Worm (Caenorhabditis elegans) whole organism, L2 larva: ENCODE results near the gene fbxb-6.

Experiments
- C34F6.9 ChIP-seq: fragments of 150-350 bp; optimal IDR thresholded peaks from 2 replicates; lab custom pipeline; 2014; ENCODE audit warnings: missing biosample characterization, missing genetic modification characterization
- F13H6.1 ChIP-seq: sonication (generic microtip); optimal IDR thresholded peaks from 2 replicates; lab custom pipeline; 2016; ENCODE audit warnings: missing genetic modification characterization, missing compliant biosample characterization
- R02D3.7 ChIP-seq: fragments of 150-350 bp; optimal IDR thresholded peaks from 2 replicates; lab custom pipeline; 2014; ENCODE audit warnings: missing biosample characterization, missing genetic modification characterization
- Y55F3AM.14 ChIP-seq: fragments of 200-800 bp; sonication (Bioruptor generic); optimal IDR thresholded peaks from 2 replicates; lab custom pipeline; 2018; ENCODE audit warnings: mild to moderate bottlenecking, missing genetic modification characterization, missing compliant biosample characterization
- ZK546.5 ChIP-seq: sonication (generic microtip); optimal IDR thresholded peaks from 2 replicates; lab custom pipeline; 2017; ENCODE audit warnings: missing biosample characterization, missing genetic modification characterization
- alr-1 ChIP-seq: fragments of 150-350 bp; optimal IDR thresholded peaks from 2 replicates; lab custom pipeline; 2014; ENCODE audit warnings: missing biosample characterization, missing genetic modification characterization
- blmp-1 ChIP-seq: sonication (generic microtip); optimal IDR thresholded peaks from 2 replicates; lab custom pipeline; 2017; ENCODE audit warnings: missing genetic modification characterization, mild to moderate bottlenecking, missing compliant biosample characterization, antibody characterized with exemption, moderate library complexity; ENCODE audit not compliant: insufficient read depth
- dmd-4 ChIP-seq: sonication (generic microtip); optimal IDR thresholded peaks from 2 replicates; lab custom pipeline; 2017; ENCODE audit warnings: missing biosample characterization, missing genetic modification characterization
- elt-1 ChIP-seq: fragments of 150-350 bp; optimal IDR thresholded peaks from 2 replicates; lab custom pipeline; 2014; ENCODE audit warnings: missing biosample characterization, missing genetic modification characterization
- elt-3 ChIP-seq: sonication (generic microtip); optimal IDR thresholded peaks from 2 replicates; lab custom pipeline; 2017; ENCODE audit warnings: missing biosample characterization, missing genetic modification characterization
- fos-1 ChIP-seq: fragments of 150-350 bp; optimal IDR thresholded peaks from 2 replicates; lab custom pipeline; 2014; ENCODE audit warnings: missing biosample characterization, missing genetic modification characterization
- gmeb-1 ChIP-seq: fragments of 150-350 bp; optimal IDR thresholded peaks from 2 replicates; lab custom pipeline; 2014; ENCODE audit warnings: missing biosample characterization, missing genetic modification characterization
- lin-11 ChIP-seq: fragments of 150-350 bp; sonication (generic microtip); optimal IDR thresholded peaks from 2 replicates; lab custom pipeline; 2014; ENCODE audit warnings: missing biosample characterization, missing genetic modification characterization, inconsistent platforms, mixed read lengths
- lsy-2 ChIP-seq, 2 experiments: fragments of 150-350 bp in 1 of 2; sonication (generic microtip) in 1 of 2; optimal IDR thresholded peaks; 2 replicates each; lab custom pipeline; 2014 to 2017; ENCODE audit warnings: missing biosample characterization in 2 of 2, missing genetic modification characterization in 2 of 2
- mab-5 ChIP-seq: fragments of 150-350 bp; optimal IDR thresholded peaks from 2 replicates; lab custom pipeline; 2014; ENCODE audit warnings: missing biosample characterization, missing genetic modification characterization
- mbf-1 ChIP-seq: sonication (generic microtip); optimal IDR thresholded peaks from 2 replicates; lab custom pipeline; 2017; ENCODE audit warnings: missing biosample characterization, missing genetic modification characterization
- mdl-1 ChIP-seq, 2 experiments: fragments of 150-350 bp in 1 of 2; sonication (generic microtip) in 1 of 2; optimal IDR thresholded peaks; 2 replicates each; lab custom pipeline; 2017; ENCODE audit warnings: missing biosample characterization in 2 of 2, missing genetic modification characterization in 2 of 2
- nhr-10 ChIP-seq: sonication (generic microtip); optimal IDR thresholded peaks from 2 replicates; lab custom pipeline; 2017; ENCODE audit warnings: missing biosample characterization, missing genetic modification characterization
- nhr-11 ChIP-seq: fragments of 150-350 bp; optimal IDR thresholded peaks from 2 replicates; lab custom pipeline; 2014; ENCODE audit warnings: missing biosample characterization, missing genetic modification characterization
- nhr-12 ChIP-seq: fragments of 150-350 bp; optimal IDR thresholded peaks from 2 replicates; lab custom pipeline; 2014; ENCODE audit warnings: missing biosample characterization, missing genetic modification characterization
- nhr-129 ChIP-seq: fragments of 150-350 bp; optimal IDR thresholded peaks from 2 replicates; lab custom pipeline; 2014; ENCODE audit warnings: missing biosample characterization, missing genetic modification characterization
- nhr-21 ChIP-seq: fragments of 150-350 bp; optimal IDR thresholded peaks from 2 replicates; lab custom pipeline; 2014; ENCODE audit warnings: missing biosample characterization, missing genetic modification characterization
- nhr-23 ChIP-seq: fragments of 150-350 bp; optimal IDR thresholded peaks from 2 replicates; lab custom pipeline; 2014; ENCODE audit warnings: missing biosample characterization, missing genetic modification reagents, missing genetic modification characterization
- nhr-237 ChIP-seq: fragments of 150-350 bp; optimal IDR thresholded peaks from 2 replicates; lab custom pipeline; 2014; ENCODE audit warnings: missing biosample characterization, missing genetic modification characterization
- nhr-6 ChIP-seq: fragments of 150-350 bp; optimal IDR thresholded peaks from 2 replicates; lab custom pipeline; 2014; ENCODE audit warnings: missing biosample characterization, missing genetic modification characterization
- nhr-77 ChIP-seq: fragments of 150-350 bp; optimal IDR thresholded peaks from 2 replicates; lab custom pipeline; 2014; ENCODE audit warnings: missing biosample characterization, missing genetic modification characterization
- peb-1 ChIP-seq: fragments of 150-350 bp; optimal IDR thresholded peaks from 2 replicates; lab custom pipeline; 2014; ENCODE audit warnings: missing biosample characterization, missing genetic modification characterization
- sem-4 ChIP-seq: fragments of 150-350 bp; optimal IDR thresholded peaks from 2 replicates; lab custom pipeline; 2014; ENCODE audit warnings: missing biosample characterization, missing genetic modification reagents, missing genetic modification characterization
- sma-9 ChIP-seq, 2 experiments: fragments of 150-350 bp in 1 of 2; sonication (generic microtip) in 1 of 2; optimal IDR thresholded peaks; 2 replicates each; lab custom pipeline; 2014 to 2016; ENCODE audit warnings: missing genetic modification characterization in 2 of 2, mild to moderate bottlenecking in 1 of 2, missing biosample characterization in 1 of 2, missing compliant biosample characterization in 1 of 2, missing genetic modification reagents in 1 of 2, moderate library complexity in 1 of 2
- snpc-4 ChIP-seq: fragments of 150-350 bp; optimal IDR thresholded peaks from 2 replicates; lab custom pipeline; 2014; ENCODE audit warnings: missing biosample characterization, missing genetic modification characterization
- unc-62 ChIP-seq: fragments of 150-350 bp; optimal IDR thresholded peaks from 2 replicates; lab custom pipeline; 2014; ENCODE audit warnings: missing biosample characterization, missing genetic modification reagents, missing genetic modification characterization
- zag-1 ChIP-seq: fragments of 150-350 bp; optimal IDR thresholded peaks from 2 replicates; lab custom pipeline; 2014; ENCODE audit warnings: missing biosample characterization, missing genetic modification characterization
- ztf-1 ChIP-seq: fragments of 200-800 bp; sonication (Bioruptor generic); conservative IDR thresholded peaks from 2 replicates; pipeline ENCODE4 v1.3.6; 2022; ENCODE audit warnings: missing genetic modification characterization, missing compliant biosample characterization
- ztf-11 ChIP-seq: sonication (generic microtip); optimal IDR thresholded peaks from 2 replicates; lab custom pipeline; 2017; ENCODE audit warnings: missing biosample characterization, missing genetic modification characterization
- ztf-4 ChIP-seq: fragments of 150-350 bp; optimal IDR thresholded peaks from 2 replicates; lab custom pipeline; 2014; ENCODE audit warnings: missing biosample characterization, missing genetic modification characterization

Gene fbxb-6

ce11 chrII:2081257-2081656, 16.7 kb downstream of the fbxb-6 start, which contains the start of gene T16A1.4:
TSS of gene T16A1.4 (plus strand) at chrII:2081557.
- TF ChIP-seq alr-1 (no peak), F13H6.1 (no peak), peb-1 (no peak), C34F6.9 (tag; lab: Kevin White, UChicago) (no peak), nhr-12 (no peak), fos-1 (tag; lab: Kevin White, UChicago) (no peak), ztf-4 (tag; lab: Kevin White, UChicago) (no peak), nhr-11 (tag; lab: Kevin White, UChicago) (no peak), nhr-6 (tag; lab: Kevin White, UChicago) (no peak), lin-11 (no peak), nhr-77 (tag; lab: Kevin White, UChicago) (no peak), mab-5 (no peak), ztf-11 (tag; lab: Kevin White, UChicago) (no peak), mdl-1 (tag; optimal IDR thresholded peaks at IDR 0.05; lab: Kevin White, UChicago) (no peak), ztf-1 (GFP tag; lab: Robert Waterston, UW) (no peak), lsy-2 (tag; optimal IDR thresholded peaks at IDR 0.05; lab: Kevin White, UChicago) (no peak), zag-1 (tag; lab: Kevin White, UChicago) (no peak), Y55F3AM.14 (no peak), dmd-4 (no peak), sem-4 (tag; lab: Kevin White, UChicago) (no peak)

- TF ChIP-seq ZK546.5 (no peak), mbf-1 (tag; lab: Kevin White, UChicago) (no peak), blmp-1 (tag; lab: Kevin White, UChicago) (no peak), sma-9 (GFP tag; optimal IDR thresholded peaks at IDR 0.05; lab: Kevin White, UChicago) (no peak), sma-9 (tag; optimal IDR thresholded peaks at IDR 0.05; lab: Kevin White, UChicago) (no peak), nhr-10 (tag; lab: Kevin White, UChicago) (no peak), fos-1 (tag; lab: Kevin White, UChicago) (no peak), C34F6.9 (tag; lab: Kevin White, UChicago) (no peak), nhr-6 (tag; lab: Kevin White, UChicago) (no peak), elt-1 (no peak), mab-5 (no peak), Y55F3AM.14 (no peak), nhr-21 (tag; lab: Kevin White, UChicago) (no peak), nhr-77 (tag; lab: Kevin White, UChicago) (no peak), nhr-237 (no peak), R02D3.7 (tag; lab: Kevin White, UChicago) (no peak)
These were observed 19.2 kb downstream of the fbxb-6 start, which contains the start of the genes T16A1.5 and fbxc-49 for ce11 chrII:2083726-2084179. TSS of gene T16A1.5 (minus strand) at chrII:2083826. TSS of gene fbxc-49 (plus strand) at chrII:2084129.

ce11 chrII:2087206-2087605, 22.6 kb downstream of the fbxb-6 start:
- TF ChIP-seq unc-62 (GFP tag; lab: Kevin White, UChicago) (no peak), lsy-2 (tag; optimal IDR thresholded peaks at IDR 0.05; lab: Kevin White, UChicago) (no peak), nhr-23 (no peak), snpc-4 (no peak), mab-5 (no peak), nhr-129 (tag; lab: Kevin White, UChicago) (no peak), blmp-1 (tag; lab: Kevin White, UChicago) (no peak), nhr-10 (tag; lab: Kevin White, UChicago) (no peak), sma-9 (GFP tag; optimal IDR thresholded peaks at IDR 0.05; lab: Kevin White, UChicago) (no peak), sma-9 (tag; optimal IDR thresholded peaks at IDR 0.05; lab: Kevin White, UChicago) (no peak), nhr-11 (tag; lab: Kevin White, UChicago) (no peak), elt-3 (no peak), mdl-1 (tag; optimal IDR thresholded peaks at IDR 0.05; lab: Kevin White, UChicago) (no peak), ZK546.5 (no peak)

ce11 chrII:2090605-2091004, 26.0 kb downstream of the fbxb-6 start, which contains the start of gene trpl-5:
TSS of gene trpl-5 (minus strand) at chrII:2090636.
- TF ChIP-seq gmeb-1 (tag; lab: Kevin White, UChicago), result peak; percentile 22
- TF ChIP-seq fos-1 (tag; lab: Kevin White, UChicago), result peak; percentile 94
- no peak for TF ChIP-seq ZK546.5
- TF ChIP-seq dmd-4, result no peak
